Worm (Caenorhabditis elegans): ENCODE measurements around the gene T28C12.2.

Gene T28C12.2

DNA sequence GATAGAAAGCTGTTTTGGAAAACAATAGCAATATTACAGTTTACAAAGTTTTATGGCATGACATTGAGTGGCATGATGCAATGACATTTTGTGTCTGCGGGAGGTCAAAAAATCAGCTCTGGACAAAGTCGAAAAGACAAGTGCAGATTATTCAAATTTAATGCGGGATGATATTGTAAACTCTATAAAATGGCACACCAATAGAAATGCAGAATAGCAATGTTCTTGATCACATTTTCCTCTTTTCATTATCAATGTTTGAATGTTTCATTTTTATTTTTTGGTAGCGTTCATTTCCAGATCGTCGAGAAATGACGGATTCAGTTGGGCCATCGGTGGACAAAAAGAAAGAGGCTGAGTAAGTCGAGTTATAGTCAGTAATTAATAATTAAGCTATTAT, at the start of gene T28C12.2:
Gene T28C12.2, plus strand, starts transcription at position 301 of the 400 bp plus-strand sequence.
- TF ChIP-seq lin-11 (tag; optimal IDR thresholded peaks at IDR 0.05), result no peak
- no peak for TF ChIP-seq sma-9 (GFP tag; optimal IDR thresholded peaks at IDR 0.05)
- TF ChIP-seq sma-9 (tag; optimal IDR thresholded peaks at IDR 0.05), result no peak
- no peak for TF ChIP-seq fos-1 (tag; optimal IDR thresholded peaks at IDR 0.05)

DNA sequence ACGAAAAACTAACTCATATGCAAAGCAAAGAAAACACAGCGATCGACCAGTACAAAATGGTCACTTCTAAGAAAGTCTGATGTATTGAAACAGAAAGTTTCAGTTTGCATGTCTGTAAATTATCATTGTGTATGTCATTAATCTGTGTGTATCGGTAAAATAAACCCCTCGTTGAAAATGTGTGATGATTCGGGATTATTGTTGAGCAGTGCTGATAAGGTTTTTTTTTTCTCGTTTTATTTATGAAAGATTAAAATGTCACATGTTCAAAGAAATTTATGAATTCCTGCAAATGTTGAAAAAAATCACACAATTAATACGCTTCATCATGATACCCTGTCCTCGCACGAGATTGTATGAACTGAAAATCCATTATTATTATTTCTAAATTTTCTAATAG, 48.9 kb upstream of the T28C12.2 start:
- TF ChIP-seq sma-9 (GFP tag; optimal IDR thresholded peaks at IDR 0.05), result peak; percentile 27
- TF ChIP-seq sma-9 (tag; optimal IDR thresholded peaks at IDR 0.05), result no peak
- TF ChIP-seq elt-1 (tag; optimal IDR thresholded peaks at IDR 0.05), result no peak

- TF ChIP-seq aly-2 (tag; optimal IDR thresholded peaks at IDR 0.05) (no peak), gmeb-1 (tag; optimal IDR thresholded peaks at IDR 0.05) (no peak), nhr-10 (tag; optimal IDR thresholded peaks at IDR 0.05) (no peak), skn-1 (tag; optimal IDR thresholded peaks at IDR 0.05) (no peak), ztf-4 (tag; optimal IDR thresholded peaks at IDR 0.05) (no peak), sma-9 (GFP tag; optimal IDR thresholded peaks at IDR 0.05) (no peak), sma-9 (tag; optimal IDR thresholded peaks at IDR 0.05) (no peak), nhr-237 (tag; optimal IDR thresholded peaks at IDR 0.05) (no peak), nhr-11 (tag; optimal IDR thresholded peaks at IDR 0.05) (no peak), mab-5 (tag; optimal IDR thresholded peaks at IDR 0.05) (no peak), peb-1 (tag; optimal IDR thresholded peaks at IDR 0.05) (no peak), elt-3 (tag; optimal IDR thresholded peaks at IDR 0.05) (no peak), ztf-11 (tag; optimal IDR thresholded peaks at IDR 0.05) (no peak)
Measured at ce11 chrV:6281175-6281574, 47.8 kb upstream of the T28C12.2 start, which contains the start of the genes K12B6.4 and spe-49. K12B6.4 (minus strand) TSS chrV:6281275. spe-49 (plus strand) TSS chrV:6281359.

ce11 chrV:6286343-6286742, 42.7 kb upstream of the T28C12.2 start, which contains the start of gene srn-1:
srn-1 (minus strand) TSS chrV:6286443.
- TF ChIP-seq fos-1 (tag; optimal IDR thresholded peaks at IDR 0.05) (no peak), unc-62 (GFP tag; optimal IDR thresholded peaks at IDR 0.05) (no peak)

DNA sequence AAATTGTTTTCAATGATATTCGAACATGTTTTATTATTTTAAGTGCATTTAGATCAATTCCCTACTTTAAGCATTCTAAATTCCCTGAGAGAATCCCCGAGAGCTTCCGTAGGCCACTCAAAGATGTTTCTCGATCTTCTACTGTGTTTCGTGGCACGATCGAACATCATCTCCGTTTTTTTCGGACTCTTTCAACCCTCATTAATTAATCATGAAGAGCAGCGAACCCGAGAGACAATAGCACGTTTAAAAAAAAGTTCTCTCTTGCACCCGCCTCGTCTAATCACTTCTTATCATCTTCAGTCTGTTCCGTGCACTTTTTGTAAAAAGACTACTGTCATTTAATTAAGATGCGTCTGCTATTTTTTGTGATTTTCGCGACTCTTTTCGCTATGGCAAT, 40.4 kb upstream of the T28C12.2 start, which contains the start of gene K12B6.11:
Gene K12B6.11, plus strand, starts transcription at position 301 of the 400 bp plus-strand sequence.
- TF ChIP-seq mab-5 (tag; optimal IDR thresholded peaks at IDR 0.05) (no peak), ceh-16 (tag; optimal IDR thresholded peaks at IDR 0.05) (no peak), blmp-1 (tag; optimal IDR thresholded peaks at IDR 0.05; ENCODE audit: insufficient read depth) (no peak), nhr-11 (tag; optimal IDR thresholded peaks at IDR 0.05) (no peak), lsy-2 (tag; optimal IDR thresholded peaks at IDR 0.05) (no peak), snpc-4 (tag; optimal IDR thresholded peaks at IDR 0.05) (no peak), unc-62 (GFP tag; optimal IDR thresholded peaks at IDR 0.05) (no peak), elt-3 (tag; optimal IDR thresholded peaks at IDR 0.05) (no peak), ama-1 (optimal IDR thresholded peaks at IDR 0.05) (no peak), ztf-1 (GFP tag; conservative IDR thresholded peaks at IDR 0.05) (no peak), alr-1 (tag; optimal IDR thresholded peaks at IDR 0.05) (no peak), gmeb-1 (tag; optimal IDR thresholded peaks at IDR 0.05) (no peak), ceh-82 (tag; optimal IDR thresholded peaks at IDR 0.05) (no peak), aly-2 (tag; optimal IDR thresholded peaks at IDR 0.05) (no peak), ztf-4 (tag; optimal IDR thresholded peaks at IDR 0.05) (no peak), C34F6.9 (tag; optimal IDR thresholded peaks at IDR 0.05) (no peak), lin-11 (tag; optimal IDR thresholded peaks at IDR 0.05) (no peak)

- TF ChIP-seq crh-2 (tag; optimal IDR thresholded peaks at IDR 0.05), result peak; percentile 41
- no peak for TF ChIP-seq sma-3 (GFP tag; optimal IDR thresholded peaks at IDR 0.05)
- peak; percentile 15 for TF ChIP-seq sma-9 (GFP tag; optimal IDR thresholded peaks at IDR 0.05)
- TF ChIP-seq sma-9 (tag; optimal IDR thresholded peaks at IDR 0.05), result no peak
- no peak for TF ChIP-seq nhr-12 (tag; optimal IDR thresholded peaks at IDR 0.05)
Measured at ce11 chrV:6291301-6291700, 37.7 kb upstream of the T28C12.2 start.

DNA sequence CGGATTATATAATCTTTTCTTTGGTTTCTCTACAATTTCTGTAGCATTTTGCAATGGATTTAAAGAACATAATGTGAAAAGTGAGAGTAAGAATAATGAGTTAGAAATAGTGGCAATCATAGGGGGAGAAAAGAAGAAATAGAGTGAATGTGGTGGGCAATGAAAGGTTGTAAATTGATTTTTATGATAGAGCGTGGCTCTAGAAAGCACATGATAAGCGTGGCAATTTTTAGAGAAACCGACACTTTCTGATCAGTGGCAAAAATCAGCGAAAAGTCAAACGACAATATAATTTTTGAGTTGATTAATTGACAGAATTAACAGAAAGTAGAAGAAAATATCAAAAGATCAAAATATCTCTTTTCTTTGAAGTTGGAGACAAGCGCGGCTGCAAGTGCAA, 36.6 kb upstream of the T28C12.2 start, which contains the start of gene K12B6.9:
Gene K12B6.9, minus strand, starts transcription at position 266 of the 400 bp plus-strand sequence.
- TF ChIP-seq fos-1 (tag; optimal IDR thresholded peaks at IDR 0.05) (peak; percentile 41), nhr-6 (tag; optimal IDR thresholded peaks at IDR 0.05) (no peak), nhr-11 (tag; optimal IDR thresholded peaks at IDR 0.05) (no peak), sem-4 (tag; optimal IDR thresholded peaks at IDR 0.05) (no peak), sma-3 (GFP tag; optimal IDR thresholded peaks at IDR 0.05) (no peak), nhr-25 (tag; optimal IDR thresholded peaks at IDR 0.05) (no peak), aly-2 (tag; optimal IDR thresholded peaks at IDR 0.05) (no peak), nhr-12 (tag; optimal IDR thresholded peaks at IDR 0.05) (no peak), unc-39 (tag; optimal IDR thresholded peaks at IDR 0.05) (no peak), crh-2 (tag; optimal IDR thresholded peaks at IDR 0.05) (peak; percentile 46), mab-5 (tag; optimal IDR thresholded peaks at IDR 0.05) (no peak)

Data from whole organism, L2 larva.